Worm (Caenorhabditis elegans): Measurements from ENCODE around the gene F57C7.4.

Gene F57C7.4

DNA sequence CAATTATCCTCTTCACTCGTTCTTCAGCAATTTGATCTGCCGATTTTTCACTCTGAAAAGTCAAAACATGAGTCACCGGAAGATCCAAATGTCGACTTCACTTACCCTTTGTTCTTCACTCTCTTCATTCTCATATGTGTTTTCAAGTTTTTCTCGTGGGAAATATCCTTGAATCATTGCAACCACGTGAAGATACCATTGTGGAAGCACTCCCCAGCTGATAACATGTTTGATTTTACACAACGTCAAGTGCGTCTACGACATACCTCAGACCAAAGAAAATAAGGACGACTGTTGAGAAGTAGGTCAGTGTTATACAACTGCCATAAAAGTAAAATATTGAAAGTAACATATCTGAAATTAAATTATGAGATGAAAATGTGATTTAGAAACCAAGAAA is 39.1 kb upstream of the F57C7.4 start, which contains the start of gene M79.2:
Gene M79.2, minus strand, starts transcription at position 354 of the 400 bp plus-strand sequence.
- TF ChIP-seq tbx-11 (GFP tag; IDR thresholded peaks at IDR 0.05), result no peak
- TF ChIP-seq scrt-1 (GFP tag; IDR thresholded peaks at IDR 0.05), result no peak
- TF ChIP-seq B0310.2 (tag; optimal IDR thresholded peaks at IDR 0.05), result no peak
- TF ChIP-seq flt-1 (GFP tag; IDR thresholded peaks at IDR 0.05), result no peak
- no peak for TF ChIP-seq tbx-37 (GFP tag; conservative IDR thresholded peaks at IDR 0.05)
- no peak for TF ChIP-seq sea-1 (GFP tag; conservative IDR thresholded peaks at IDR 0.05)
- TF ChIP-seq tra-4 (tag; optimal IDR thresholded peaks at IDR 0.05), result no peak
- no peak for TF ChIP-seq hmg-4 (GFP tag; optimal IDR thresholded peaks at IDR 0.05)
- no peak for TF ChIP-seq F13C5.2 (tag; optimal IDR thresholded peaks at IDR 0.05)
- no peak for TF ChIP-seq ets-7 (tag; optimal IDR thresholded peaks at IDR 0.05)
- no peak for TF ChIP-seq hmbx-1 (tag; optimal IDR thresholded peaks at IDR 0.05)
- TF ChIP-seq ceh-13 (GFP tag; optimal IDR thresholded peaks at IDR 0.05), result no peak

DNA sequence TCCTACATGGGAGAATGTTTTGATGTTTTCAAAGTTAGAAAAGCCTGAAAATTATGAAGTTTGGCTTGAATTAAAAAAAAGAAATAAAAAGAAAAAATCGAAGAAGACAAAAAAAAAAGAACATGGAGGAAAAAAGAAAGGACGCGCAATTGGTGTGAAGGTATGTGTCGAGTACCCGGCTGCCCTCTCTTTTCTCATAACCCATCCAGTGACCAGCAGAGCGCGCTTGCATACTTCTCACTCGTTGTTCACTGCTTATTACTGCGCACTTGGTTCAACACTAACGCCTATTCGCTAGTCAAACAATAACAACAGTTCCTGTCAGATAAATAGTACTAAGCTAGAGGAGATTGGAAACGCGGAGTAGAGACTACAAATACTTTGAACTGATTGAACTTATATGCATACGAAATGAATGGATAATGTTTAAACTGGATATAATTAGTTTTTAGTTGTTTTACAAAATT is 34.8 kb upstream of the F57C7.4 start, which contains the start of gene abl-1:
Gene abl-1, minus strand, starts transcription at position 51 of the 467 bp plus-strand sequence.
- no peak for TF ChIP-seq tbx-37 (GFP tag; conservative IDR thresholded peaks at IDR 0.05)
- TF ChIP-seq F13C5.2 (tag; optimal IDR thresholded peaks at IDR 0.05), result peak; percentile 15

DNA sequence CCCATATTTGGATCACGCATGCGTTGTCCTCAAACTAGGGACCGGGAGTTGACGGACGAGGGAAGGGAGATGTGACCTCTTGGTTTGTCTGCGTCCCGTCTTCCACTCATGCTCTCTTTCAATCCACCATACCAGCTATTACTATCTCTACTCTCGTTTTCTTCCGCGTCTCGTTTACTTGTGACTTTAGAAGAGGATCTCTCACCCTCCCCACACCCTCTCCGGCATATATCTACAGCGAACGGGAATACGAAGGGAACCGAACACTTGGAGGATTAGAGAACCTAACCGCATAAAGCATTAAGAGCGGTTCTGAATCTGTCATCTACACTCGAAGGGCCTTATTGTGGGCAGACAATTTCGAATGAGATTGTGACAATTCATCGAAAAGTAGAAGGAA is 33.8 kb upstream of the F57C7.4 start:
- TF ChIP-seq hmg-4 (GFP tag; optimal IDR thresholded peaks at IDR 0.05) (peak; percentile 69), pes-1 (GFP tag; IDR thresholded peaks at IDR 0.05) (no peak), F13C5.2 (tag; optimal IDR thresholded peaks at IDR 0.05) (peak; percentile 50), tbx-11 (GFP tag; IDR thresholded peaks at IDR 0.05) (no peak), aly-1 (tag; optimal IDR thresholded peaks at IDR 0.05) (no peak), sea-1 (GFP tag; conservative IDR thresholded peaks at IDR 0.05) (no peak), flt-1 (GFP tag; IDR thresholded peaks at IDR 0.05) (no peak), ama-1 (optimal IDR thresholded peaks at IDR 0.05) (no peak), ceh-36 (tag; optimal IDR thresholded peaks at IDR 0.05) (peak; percentile 15), B0310.2 (tag; optimal IDR thresholded peaks at IDR 0.05) (no peak)

DNA sequence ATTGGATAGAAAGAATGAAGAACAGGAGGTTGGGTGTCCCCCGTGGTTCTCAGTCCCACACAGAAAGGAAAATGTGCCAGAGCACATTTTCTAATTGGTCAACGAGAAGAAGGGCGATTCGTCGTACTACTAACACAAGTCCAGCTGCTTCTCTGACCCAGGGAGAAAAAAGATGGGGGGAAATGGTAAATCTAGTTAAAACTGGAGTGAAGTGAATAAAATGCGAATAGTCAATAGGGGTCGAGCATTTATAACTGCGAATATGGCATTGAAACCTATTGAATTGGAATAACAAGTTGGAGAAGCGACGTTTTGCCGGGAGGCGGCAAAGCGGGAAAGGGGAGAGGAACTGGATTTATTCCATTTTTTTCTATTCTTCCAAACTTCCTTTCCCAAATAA is 33.2 kb upstream of the F57C7.4 start:
- no peak for TF ChIP-seq sea-1 (GFP tag; conservative IDR thresholded peaks at IDR 0.05)
- TF ChIP-seq hmg-4 (GFP tag; optimal IDR thresholded peaks at IDR 0.05), result no peak
- TF ChIP-seq ceh-36 (tag; optimal IDR thresholded peaks at IDR 0.05), result no peak

DNA sequence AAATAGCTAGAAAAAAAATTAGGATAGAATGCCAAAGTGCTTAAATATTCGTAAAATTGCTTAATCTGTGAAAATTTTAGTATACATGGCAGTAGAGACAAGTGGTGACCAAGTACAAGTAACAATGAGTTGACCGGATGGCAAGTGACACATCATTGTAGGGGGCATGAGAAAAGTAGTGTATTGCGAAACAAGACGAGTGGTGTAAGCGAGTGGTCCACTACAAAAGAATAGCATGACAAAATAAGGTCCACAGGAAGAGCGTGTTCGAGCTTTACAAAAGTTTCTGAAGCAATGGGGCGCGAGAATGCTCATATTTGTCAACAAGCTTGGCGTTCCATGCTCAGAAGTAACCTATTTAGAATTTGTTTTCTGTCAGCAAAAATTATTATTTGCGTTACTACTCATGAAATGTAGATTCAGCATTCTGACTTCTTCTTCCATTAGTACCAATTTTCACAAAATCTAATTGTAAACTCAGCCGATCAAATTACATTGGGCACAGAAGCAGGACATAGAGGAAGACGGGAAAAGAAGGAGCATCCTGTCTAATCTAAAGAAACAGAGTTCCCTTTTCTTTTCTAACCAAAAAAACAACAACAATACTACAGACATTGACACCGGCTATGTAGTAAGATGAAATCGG is 30.3 kb upstream of the F57C7.4 start:
- TF ChIP-seq flt-1 (GFP tag; IDR thresholded peaks at IDR 0.05) (no peak), tbx-37 (GFP tag; conservative IDR thresholded peaks at IDR 0.05) (no peak), hmg-4 (GFP tag; optimal IDR thresholded peaks at IDR 0.05) (no peak), ama-1 (optimal IDR thresholded peaks at IDR 0.05) (no peak), ets-7 (tag; optimal IDR thresholded peaks at IDR 0.05) (no peak), hnd-1 (tag; optimal IDR thresholded peaks at IDR 0.05) (no peak), F13C5.2 (tag; optimal IDR thresholded peaks at IDR 0.05) (no peak), aly-1 (tag; optimal IDR thresholded peaks at IDR 0.05) (no peak), sea-1 (GFP tag; conservative IDR thresholded peaks at IDR 0.05) (no peak), tbx-11 (GFP tag; IDR thresholded peaks at IDR 0.05) (no peak), ceh-13 (GFP tag; optimal IDR thresholded peaks at IDR 0.05) (no peak), ceh-36 (tag; optimal IDR thresholded peaks at IDR 0.05) (no peak), hmbx-1 (tag; optimal IDR thresholded peaks at IDR 0.05) (no peak), pes-1 (GFP tag; IDR thresholded peaks at IDR 0.05) (no peak), B0310.2 (tag; optimal IDR thresholded peaks at IDR 0.05) (no peak), scrt-1 (GFP tag; IDR thresholded peaks at IDR 0.05) (no peak), tra-4 (tag; optimal IDR thresholded peaks at IDR 0.05) (no peak)

DNA sequence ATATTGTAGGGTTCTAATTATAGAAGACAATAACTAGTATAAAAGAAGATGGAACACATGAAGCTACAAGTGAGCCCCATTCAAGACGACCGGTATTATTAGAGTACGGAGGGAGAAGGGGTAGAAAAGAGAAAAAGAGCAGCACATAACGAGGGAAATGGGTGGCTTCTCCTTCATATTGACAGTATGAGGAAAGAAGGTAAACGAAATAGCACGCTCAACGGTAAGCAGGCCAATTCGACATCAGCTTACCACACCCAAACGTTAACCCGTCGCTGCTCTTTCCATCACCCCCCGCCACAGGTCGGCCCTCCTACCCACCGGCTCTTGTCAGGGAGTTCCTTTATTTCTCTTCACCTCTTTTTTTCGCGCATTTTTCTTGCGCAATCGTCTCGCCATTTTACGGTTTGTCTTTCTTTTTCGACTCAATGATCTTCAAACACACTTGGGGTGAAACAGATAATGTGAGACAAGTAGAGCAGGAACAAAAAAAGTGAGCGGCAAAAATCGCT is 29.3 kb upstream of the F57C7.4 start:
- no peak for TF ChIP-seq hmg-4 (GFP tag; optimal IDR thresholded peaks at IDR 0.05)
- TF ChIP-seq pes-1 (GFP tag; IDR thresholded peaks at IDR 0.05), result no peak
- TF ChIP-seq ama-1 (optimal IDR thresholded peaks at IDR 0.05), result no peak
- no peak for TF ChIP-seq flt-1 (GFP tag; IDR thresholded peaks at IDR 0.05)
- no peak for TF ChIP-seq tbx-37 (GFP tag; conservative IDR thresholded peaks at IDR 0.05)
- TF ChIP-seq ceh-36 (tag; optimal IDR thresholded peaks at IDR 0.05), result no peak
- TF ChIP-seq ceh-13 (GFP tag; optimal IDR thresholded peaks at IDR 0.05), result no peak
- TF ChIP-seq hnd-1 (tag; optimal IDR thresholded peaks at IDR 0.05), result no peak
- no peak for TF ChIP-seq sea-1 (GFP tag; conservative IDR thresholded peaks at IDR 0.05)
- no peak for TF ChIP-seq F13C5.2 (tag; optimal IDR thresholded peaks at IDR 0.05)
- no peak for TF ChIP-seq B0310.2 (tag; optimal IDR thresholded peaks at IDR 0.05)
- TF ChIP-seq ets-7 (tag; optimal IDR thresholded peaks at IDR 0.05), result no peak
- TF ChIP-seq aly-1 (tag; optimal IDR thresholded peaks at IDR 0.05), result no peak
- TF ChIP-seq tra-4 (tag; optimal IDR thresholded peaks at IDR 0.05), result no peak
- no peak for TF ChIP-seq hmbx-1 (tag; optimal IDR thresholded peaks at IDR 0.05)
- no peak for TF ChIP-seq scrt-1 (GFP tag; IDR thresholded peaks at IDR 0.05)
- TF ChIP-seq tbx-11 (GFP tag; IDR thresholded peaks at IDR 0.05), result no peak

DNA sequence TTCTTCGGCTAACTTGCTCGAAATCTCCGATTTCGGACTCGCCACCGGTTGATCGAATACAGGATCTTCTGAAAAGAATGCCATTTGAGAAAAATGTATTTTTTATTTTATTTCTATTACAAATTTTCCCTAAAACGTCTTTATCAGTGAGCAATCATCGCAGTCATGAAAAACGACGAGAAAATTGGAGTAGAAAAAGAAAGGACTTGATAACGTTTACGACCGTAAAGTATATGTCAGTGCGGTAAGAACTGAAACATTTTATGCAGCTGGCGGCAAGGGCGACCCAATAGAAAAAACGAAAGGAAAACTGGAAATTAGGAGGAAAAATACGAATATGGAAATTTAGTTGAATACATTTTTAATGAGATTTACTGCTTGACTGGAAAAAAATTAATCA is 28.4 kb upstream of the F57C7.4 start:
- TF ChIP-seq ceh-13 (GFP tag; optimal IDR thresholded peaks at IDR 0.05) (no peak), hnd-1 (tag; optimal IDR thresholded peaks at IDR 0.05) (no peak), tra-4 (tag; optimal IDR thresholded peaks at IDR 0.05) (no peak), hmg-4 (GFP tag; optimal IDR thresholded peaks at IDR 0.05) (no peak), ama-1 (optimal IDR thresholded peaks at IDR 0.05) (no peak), F13C5.2 (tag; optimal IDR thresholded peaks at IDR 0.05) (no peak), sea-1 (GFP tag; conservative IDR thresholded peaks at IDR 0.05) (no peak), aly-1 (tag; optimal IDR thresholded peaks at IDR 0.05) (no peak), tbx-11 (GFP tag; IDR thresholded peaks at IDR 0.05) (no peak), pes-1 (GFP tag; IDR thresholded peaks at IDR 0.05) (no peak)

DNA sequence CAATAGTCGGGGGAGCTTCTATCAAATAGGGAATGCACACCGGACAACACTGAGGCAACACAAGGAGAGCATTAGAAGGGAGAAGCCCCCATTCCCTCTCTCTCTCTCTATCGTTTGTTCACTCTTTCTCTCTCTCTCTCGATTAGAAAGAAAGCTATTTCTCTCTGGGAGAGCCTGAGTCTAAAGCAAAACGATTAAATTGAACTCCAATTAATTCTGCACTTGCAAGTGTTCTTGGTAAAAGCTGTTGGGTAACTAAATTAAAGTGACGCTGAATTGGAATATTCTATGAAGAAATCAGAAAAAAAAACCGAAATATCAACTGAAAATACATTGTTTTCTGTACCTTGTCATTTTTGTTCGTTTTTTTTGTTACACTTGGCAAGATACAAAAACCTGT is 26.7 kb upstream of the F57C7.4 start:
- TF ChIP-seq tra-4 (tag; optimal IDR thresholded peaks at IDR 0.05) (no peak), hnd-1 (tag; optimal IDR thresholded peaks at IDR 0.05) (no peak), ets-7 (tag; optimal IDR thresholded peaks at IDR 0.05) (no peak), scrt-1 (GFP tag; IDR thresholded peaks at IDR 0.05) (no peak), F13C5.2 (tag; optimal IDR thresholded peaks at IDR 0.05) (no peak), B0310.2 (tag; optimal IDR thresholded peaks at IDR 0.05) (no peak), hmg-4 (GFP tag; optimal IDR thresholded peaks at IDR 0.05) (no peak)
